Worm (Caenorhabditis elegans) whole organism, L4/young adult: ENCODE results near the gene R148.7.

Experiments used
- dao-5 ChIP-seq: sonication (generic microtip); optimal IDR thresholded peaks from 2 replicates; lab custom pipeline; 2016; ENCODE audit warnings: missing genotype, missing genetic modification characterization, moderate library complexity, missing compliant biosample characterization
- him-1 ChIP-seq: sonication (generic microtip); optimal IDR thresholded peaks from 2 replicates; lab custom pipeline; 2016; ENCODE audit warnings: missing genotype, missing genetic modification reagents, missing genetic modification characterization, missing compliant biosample characterization

DNA sequence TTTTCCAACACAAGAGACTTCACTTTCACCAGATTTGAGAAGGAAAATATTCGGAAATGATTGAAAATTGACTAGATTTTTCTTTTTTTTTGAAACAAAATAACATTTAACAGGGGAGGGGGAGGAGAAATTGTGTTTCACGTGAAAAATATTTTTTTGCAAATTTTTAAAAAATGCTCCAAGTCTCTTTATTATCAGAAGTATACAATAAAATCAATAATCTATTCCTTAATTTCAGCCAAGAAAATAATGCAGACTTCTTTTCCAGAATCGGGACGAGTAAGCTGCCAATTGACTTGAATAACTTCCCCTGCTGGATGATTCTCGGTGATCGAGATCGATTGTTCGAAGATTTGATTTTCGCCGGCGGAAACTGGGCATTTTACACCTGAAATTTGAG, at the start of gene R148.7:
- TF ChIP-seq him-1 (tag; lab: Kevin White, UChicago) (no peak), dao-5 (no peak)
